Fruit fly (Drosophila melanogaster) whole organism, embryonic: ENCODE results near the gene CG6225.
A peak's percentile ranks its signal among the peaks of the same experiment; 100 is the strongest.

Source experiments
- Abd-B ChIP-seq: fragments of 200-800 bp; sonication (Bioruptor generic); optimal IDR thresholded peaks from 2 replicates; lab custom pipeline; 2018; ENCODE audit warnings: missing biosample characterization, mild to moderate bottlenecking, missing genetic modification characterization, moderate library complexity
- Antp ChIP-seq: fragments of 200-800 bp; sonication (Bioruptor generic); optimal IDR thresholded peaks from 3 replicates; lab custom pipeline; 2016; ENCODE audit warnings: missing biosample characterization, missing genetic modification characterization
- Atf3 ChIP-seq: fragments of 200-800 bp; sonication (Bioruptor generic); optimal IDR thresholded peaks from 3 replicates; lab custom pipeline; 2016; ENCODE audit warnings: missing biosample characterization, missing genetic modification characterization
- Atf6 ChIP-seq: fragments of 200-800 bp; sonication (Bioruptor generic); IDR thresholded peaks from 2 replicates; pipeline ENCODE4 v1.3.6; 2022; ENCODE audit warnings: missing biosample characterization, missing genetic modification characterization
- Blimp-1 ChIP-seq: fragments of 200-800 bp; sonication (Bioruptor generic); optimal IDR thresholded peaks from 3 replicates; lab custom pipeline; 2018; ENCODE audit warnings: missing biosample characterization, missing genetic modification characterization, mild to moderate bottlenecking, moderate library complexity, missing genetic modification reagents
- CG10267 ChIP-seq: fragments of 200-800 bp; sonication (Bioruptor generic); optimal IDR thresholded peaks from 2 replicates; lab custom pipeline; 2018; ENCODE audit warnings: missing biosample characterization, mild to moderate bottlenecking, missing genetic modification characterization, moderate library complexity
- CG10565 ChIP-seq: fragments of 200-800 bp; sonication (Bioruptor generic); optimal IDR thresholded peaks from 3 replicates; lab custom pipeline; 2016; ENCODE audit warnings: missing biosample characterization, mild to moderate bottlenecking, missing genetic modification characterization
- CG10959 ChIP-seq: fragments of 200-800 bp; sonication (Bioruptor generic); IDR thresholded peaks from 2 replicates; pipeline ENCODE4 v1.3.6; 2022; ENCODE audit warnings: missing biosample characterization, missing genetic modification characterization
- CG11093 ChIP-seq: fragments of 200-800 bp; sonication (Bioruptor generic); IDR thresholded peaks from 3 replicates; pipeline ENCODE4 v1.3.6; 2022; ENCODE audit warnings: missing biosample characterization, missing genetic modification characterization
- CG13296 ChIP-seq: fragments of 200-800 bp; sonication (Bioruptor generic); optimal IDR thresholded peaks from 3 replicates; lab custom pipeline; 2018; ENCODE audit warnings: missing biosample characterization, mild to moderate bottlenecking, missing genetic modification characterization
- CG13424 ChIP-seq: fragments of 200-800 bp; sonication (Bioruptor generic); optimal IDR thresholded peaks from 2 replicates; lab custom pipeline; 2019; ENCODE audit warnings: missing biosample characterization, mild to moderate bottlenecking, missing genetic modification characterization, moderate library complexity
- CG13775 ChIP-seq: fragments of 200-800 bp; sonication (Bioruptor generic); optimal IDR thresholded peaks from 3 replicates; lab custom pipeline; 2017; ENCODE audit warnings: missing biosample characterization, mild to moderate bottlenecking, missing genetic modification characterization
- CG14050 ChIP-seq: fragments of 200-800 bp; sonication (Bioruptor generic); IDR thresholded peaks from 3 replicates; pipeline ENCODE4 v1.3.6; 2022; ENCODE audit warnings: missing biosample characterization, missing genetic modification characterization
- CG1529 ChIP-seq: fragments of 200-800 bp; sonication (Bioruptor generic); optimal IDR thresholded peaks from 3 replicates; lab custom pipeline; 2018; ENCODE audit warnings: missing biosample characterization, missing genetic modification characterization
- CG17359 ChIP-seq: fragments of 200-800 bp; sonication (Bioruptor generic); optimal IDR thresholded peaks from 3 replicates; lab custom pipeline; 2018; ENCODE audit warnings: missing biosample characterization, mild to moderate bottlenecking, missing genetic modification characterization, moderate library complexity
- CG17612 ChIP-seq: fragments of 200-800 bp; sonication (Bioruptor generic); IDR thresholded peaks from 2 replicates; pipeline ENCODE4 v1.3.6; 2022; ENCODE audit warnings: missing biosample characterization, missing genetic modification characterization
- CG17802 ChIP-seq: fragments of 200-800 bp; sonication (Bioruptor generic); optimal IDR thresholded peaks from 2 replicates; lab custom pipeline; 2018; ENCODE audit warnings: missing biosample characterization, mild to moderate bottlenecking, missing genetic modification characterization, moderate library complexity
- CG18764 ChIP-seq: fragments of 200-800 bp; sonication (Bioruptor generic); optimal IDR thresholded peaks from 3 replicates; lab custom pipeline; 2016; ENCODE audit warnings: missing biosample characterization, missing genetic modification characterization
- CG2129 ChIP-seq: fragments of 200-800 bp; sonication (Bioruptor generic); IDR thresholded peaks from 2 replicates; pipeline ENCODE4 v1.3.6; 2022; ENCODE audit warnings: missing biosample characterization, missing genetic modification characterization; ENCODE audit not compliant: partially characterized antibody
- CG2202 ChIP-seq: fragments of 200-800 bp; sonication (Bioruptor generic); optimal IDR thresholded peaks from 2 replicates; lab custom pipeline; 2018; ENCODE audit warnings: missing biosample characterization, mild to moderate bottlenecking, missing genetic modification characterization
- CG2889 ChIP-seq: fragments of 200-800 bp; sonication (Bioruptor generic); IDR thresholded peaks from 3 replicates; pipeline ENCODE4 v1.3.6; 2022; ENCODE audit warnings: missing biosample characterization, missing genetic modification characterization
- CG4282 ChIP-seq: fragments of 200-800 bp; sonication (Bioruptor generic); optimal IDR thresholded peaks from 2 replicates; lab custom pipeline; 2016; ENCODE audit warnings: missing biosample characterization, missing genetic modification characterization
- CG6654 ChIP-seq: fragments of 200-800 bp; sonication (Bioruptor generic); optimal IDR thresholded peaks from 2 replicates; lab custom pipeline; 2017; ENCODE audit warnings: missing biosample characterization, mild to moderate bottlenecking, missing genetic modification characterization
- CG6683 ChIP-seq: fragments of 200-800 bp; sonication (Bioruptor generic); optimal IDR thresholded peaks from 2 replicates; lab custom pipeline; 2017; ENCODE audit warnings: missing biosample characterization, mild to moderate bottlenecking, missing genetic modification characterization, missing genetic modification reagents
- CG6813 ChIP-seq: fragments of 200-800 bp; sonication (Bioruptor generic); optimal IDR thresholded peaks from 2 replicates; lab custom pipeline; 2017; ENCODE audit warnings: missing biosample characterization, missing genetic modification characterization, mild to moderate bottlenecking, moderate library complexity, missing genetic modification reagents
- CG9932 ChIP-seq: fragments of 200-800 bp; sonication (Bioruptor generic); IDR thresholded peaks from 2 replicates; pipeline ENCODE4 v1.3.6; 2022; ENCODE audit warnings: missing biosample characterization, missing genetic modification characterization
- Fer1 ChIP-seq: fragments of 200-800 bp; sonication (Bioruptor generic); optimal IDR thresholded peaks from 2 replicates; lab custom pipeline; 2017; ENCODE audit warnings: missing biosample characterization, mild to moderate bottlenecking, missing genetic modification characterization
- GATAe ChIP-seq: fragments of 200-800 bp; sonication (Bioruptor generic); conservative IDR thresholded peaks from 2 replicates; pipeline ENCODE4 v1.3.6; 2022; ENCODE audit warnings: missing biosample characterization, missing genetic modification characterization
- Hmx ChIP-seq: fragments of 200-800 bp; sonication (Bioruptor generic); optimal IDR thresholded peaks from 2 replicates; lab custom pipeline; 2016; ENCODE audit warnings: missing biosample characterization, missing genetic modification characterization
- Hr39 ChIP-seq: fragments of >200 bp; optimal IDR thresholded peaks from 2 replicates; lab custom pipeline; 2017
- Med ChIP-seq: fragments of 200-800 bp; sonication (Bioruptor generic); peaks from one replicate; lab custom pipeline; 2016; ENCODE audit warnings: missing biosample characterization, missing genetic modification characterization, mild to moderate bottlenecking, inconsistent platforms, moderate library complexity
- Oaz ChIP-seq: fragments of 200-800 bp; sonication (Bioruptor generic); IDR thresholded peaks from 2 replicates; pipeline ENCODE4 v1.3.6; 2022; ENCODE audit warnings: missing biosample characterization, missing genetic modification characterization
- Sry-δ ChIP-seq: fragments of 200-800 bp; sonication (Bioruptor generic); optimal IDR thresholded peaks from 2 replicates; lab custom pipeline; 2016; ENCODE audit warnings: missing biosample characterization, missing genetic modification characterization
- ac ChIP-seq: fragments of 200-800 bp; sonication (Bioruptor generic); optimal IDR thresholded peaks from 3 replicates; lab custom pipeline; 2017; ENCODE audit warnings: missing biosample characterization, mild to moderate bottlenecking, missing genetic modification characterization
- al ChIP-seq: fragments of 200-800 bp; sonication (Bioruptor generic); IDR thresholded peaks from 2 replicates; pipeline ENCODE4 v1.3.6; 2022; ENCODE audit warnings: missing biosample characterization, missing genetic modification characterization
- amos ChIP-seq: fragments of 200-800 bp; sonication (Bioruptor generic); IDR thresholded peaks from 2 replicates; pipeline ENCODE4 v1.3.6; 2022; ENCODE audit warnings: missing biosample characterization, missing genetic modification characterization; ENCODE audit not compliant: partially characterized antibody
- btn ChIP-seq: fragments of 200-800 bp; sonication (Bioruptor generic); optimal IDR thresholded peaks from 2 replicates; lab custom pipeline; 2016; ENCODE audit warnings: missing biosample characterization, missing genetic modification characterization
- corto ChIP-seq: fragments of 200-800 bp; sonication (Bioruptor generic); optimal IDR thresholded peaks from 2 replicates; lab custom pipeline; 2016; ENCODE audit warnings: missing biosample characterization, mild to moderate bottlenecking, missing genetic modification characterization, moderate library complexity
- danr ChIP-seq: fragments of 200-800 bp; sonication (Bioruptor generic); IDR thresholded peaks from 2 replicates; pipeline ENCODE4 v1.3.6; 2022; ENCODE audit warnings: missing biosample characterization, missing genetic modification characterization
- fd3F ChIP-seq: fragments of 200-800 bp; sonication (Bioruptor generic); optimal IDR thresholded peaks from 2 replicates; lab custom pipeline; 2018; ENCODE audit warnings: missing biosample characterization, mild to moderate bottlenecking, missing genetic modification characterization, moderate library complexity
- knrl ChIP-seq: fragments of 200-800 bp; sonication (Bioruptor generic); IDR thresholded peaks from 3 replicates; pipeline ENCODE4 v1.3.6; 2022; ENCODE audit warnings: missing biosample characterization, missing genetic modification characterization; ENCODE audit not compliant: partially characterized antibody
- lab ChIP-seq: fragments of 200-800 bp; sonication (Bioruptor generic); optimal IDR thresholded peaks from 3 replicates; lab custom pipeline; 2017; ENCODE audit warnings: missing biosample characterization, missing genetic modification characterization, mild to moderate bottlenecking, moderate library complexity, missing genetic modification reagents
- lov ChIP-seq, 2 experiments: fragments of 200-800 bp in 1 of 2; fragments of >200 bp in 1 of 2; sonication (Bioruptor generic) in 1 of 2; IDR thresholded peaks in 1 of 2; optimal IDR thresholded peaks in 1 of 2; 2 replicates in 1 of 2; 3 replicates in 1 of 2; pipeline versions ENCODE4 v1.3.6 to Lab custom; 2017 to 2022; ENCODE audit warnings: missing biosample characterization in 1 of 2, missing genetic modification characterization in 1 of 2
- pho ChIP-seq: fragments of 200-800 bp; sonication (Bioruptor generic); optimal IDR thresholded peaks from 2 replicates; lab custom pipeline; 2016; ENCODE audit warnings: missing biosample characterization, missing genetic modification characterization
- pum ChIP-seq: fragments of 200-800 bp; sonication (Bioruptor generic); optimal IDR thresholded peaks from 2 replicates; lab custom pipeline; 2016; ENCODE audit warnings: missing biosample characterization, missing genetic modification characterization
- pzg ChIP-seq: fragments of 200-800 bp; sonication (Bioruptor generic); optimal IDR thresholded peaks from 3 replicates; lab custom pipeline; 2018; ENCODE audit warnings: missing biosample characterization, mild to moderate bottlenecking, missing genetic modification characterization, moderate library complexity
- sens ChIP-seq: fragments of 200-800 bp; sonication (Bioruptor generic); peaks from one replicate; lab custom pipeline; 2016; ENCODE audit warnings: missing biosample characterization, missing genetic modification characterization
- sob ChIP-seq: fragments of 200-800 bp; sonication (Bioruptor generic); IDR thresholded peaks from 2 replicates; pipeline ENCODE4 v1.3.6; 2022; ENCODE audit warnings: missing biosample characterization, missing genetic modification characterization
- tgo ChIP-seq: fragments of 200-800 bp; sonication (Bioruptor generic); IDR thresholded peaks from 3 replicates; pipeline ENCODE4 v1.3.6; 2022; ENCODE audit warnings: missing biosample characterization, missing genetic modification characterization
- zen ChIP-seq: fragments of 200-800 bp; sonication (Bioruptor generic); optimal IDR thresholded peaks from 3 replicates; lab custom pipeline; 2018; ENCODE audit warnings: missing biosample characterization, mild to moderate bottlenecking, missing genetic modification characterization, moderate library complexity

Gene CG6225

dm6 chr3R:12691422-12692101 lies 37.2 kb downstream of the CG6225 start, which contains the start of gene Arp1 (continued):
- TF ChIP-seq pzg (GFP tag; lab: Kevin White, UChicago) (peak; percentile 59), CG17359 (no peak), Fer1 (GFP tag; lab: Kevin White, UChicago) (no peak), CG11093 (no peak), danr (GFP tag; lab: Robert Waterston, UW) (no peak), CG4282 (GFP tag; lab: Kevin White, UChicago) (no peak), btn (no peak), CG10267 (peak; percentile 37), zen (tag; lab: Kevin White, UChicago) (no peak), al (GFP tag; lab: Robert Waterston, UW) (no peak), CG1529 (GFP tag; lab: Kevin White, UChicago) (no peak), Atf3 (GFP tag; lab: Kevin White, UChicago) (peak; percentile 50), CG17802 (no peak), pum (GFP tag; lab: Kevin White, UChicago) (no peak), CG10959 (GFP tag; lab: Robert Waterston, UW) (no peak), CG6683 (GFP tag; lab: Kevin White, UChicago) (no peak), CG6813 (GFP tag; lab: Kevin White, UChicago) (no peak), knrl (peak; percentile 49; the same call in 1 of the 3 replicates), Blimp-1 (GFP tag; lab: Kevin White, UChicago) (no peak), CG18764 (GFP tag; lab: Kevin White, UChicago) (no peak), CG13296 (GFP tag; lab: Kevin White, UChicago) (no peak), CG2202 (tag; lab: Kevin White, UChicago) (no peak), Abd-B (GFP tag; lab: Kevin White, UChicago) (peak; percentile 34), Hr39 (lab: Kevin White, UChicago) (no peak), CG6654 (GFP tag; lab: Kevin White, UChicago) (no peak), CG2129 (GFP tag; lab: Robert Waterston, UW) (no peak), Oaz (GFP tag; lab: Robert Waterston, UW) (no peak), corto (GFP tag; lab: Kevin White, UChicago) (no peak), CG2889 (no peak), Med (GFP tag; lab: Kevin White, UChicago) (peak; percentile 8), Sry-δ (GFP tag; lab: Kevin White, UChicago) (no peak), Atf6 (GFP tag; lab: Robert Waterston, UW) (no peak), Antp (GFP tag; lab: Kevin White, UChicago) (no peak), lab (GFP tag; lab: Kevin White, UChicago) (no peak), lov (optimal IDR thresholded peaks at IDR 0.05; lab: Kevin White, UChicago) (no peak), lov (GFP tag; IDR thresholded peaks at IDR 0.05; lab: Robert Waterston, UW) (no peak), CG17612 (no peak), pho (GFP tag; lab: Kevin White, UChicago) (no peak), CG13424 (no peak), CG14050 (GFP tag; lab: Robert Waterston, UW) (no peak), GATAe (GFP tag; lab: Robert Waterston, UW) (no peak), CG13775 (GFP tag; lab: Kevin White, UChicago) (no peak), CG10565 (GFP tag; lab: Kevin White, UChicago) (no peak), sens (GFP tag; lab: Kevin White, UChicago) (no peak), sob (no peak), fd3F (GFP tag; lab: Kevin White, UChicago) (no peak), Hmx (GFP tag; lab: Kevin White, UChicago) (no peak), CG9932 (GFP tag; lab: Robert Waterston, UW) (no peak), amos (GFP tag; lab: Robert Waterston, UW) (peak; percentile 9; the same call in 1 of the 2 replicates), ac (no peak), tgo (no peak)
